Worm (Caenorhabditis elegans): ENCODE results near the gene C15C7.6.

The C15C7.6 gene

DNA sequence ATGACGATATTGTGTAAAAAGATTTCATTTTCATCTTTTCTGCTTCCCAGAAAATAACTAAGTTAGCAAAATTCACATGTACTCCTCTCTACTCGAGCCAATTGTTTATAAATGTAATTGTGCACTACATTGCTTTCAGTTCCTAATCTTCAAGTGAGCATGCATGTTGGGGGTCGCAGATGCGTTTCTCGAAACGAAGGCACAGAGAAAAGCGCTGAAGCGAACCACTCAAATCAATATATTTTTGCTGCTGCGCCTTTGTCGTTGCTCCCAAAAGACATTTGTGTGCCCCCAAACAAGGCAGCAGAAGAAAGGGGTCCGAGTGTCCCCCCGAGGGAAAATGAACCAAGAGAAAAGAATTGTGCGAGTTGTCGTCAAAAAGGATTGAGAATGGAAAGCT, 44.1 kb downstream of the C15C7.6 start (continued):
- TF ChIP-seq tlp-1 (tag; optimal IDR thresholded peaks at IDR 0.05) (no peak), pag-3 (tag; optimal IDR thresholded peaks at IDR 0.05; ENCODE audit: borderline replicate concordance, insufficient read depth) (no peak), nhr-237 (tag; optimal IDR thresholded peaks at IDR 0.05) (no peak), nhr-47 (tag; optimal IDR thresholded peaks at IDR 0.05) (no peak), snpc-4 (tag; optimal IDR thresholded peaks at IDR 0.05) (no peak), Y116A8C.19 (tag; optimal IDR thresholded peaks at IDR 0.05; ENCODE audit: borderline replicate concordance) (no peak), C34B4.2 (tag; optimal IDR thresholded peaks at IDR 0.05) (no peak), unc-30 (tag; optimal IDR thresholded peaks at IDR 0.05) (no peak), dsc-1 (tag; optimal IDR thresholded peaks at IDR 0.05) (no peak), grh-1 (GFP tag; IDR thresholded peaks at IDR 0.05) (no peak)

DNA sequence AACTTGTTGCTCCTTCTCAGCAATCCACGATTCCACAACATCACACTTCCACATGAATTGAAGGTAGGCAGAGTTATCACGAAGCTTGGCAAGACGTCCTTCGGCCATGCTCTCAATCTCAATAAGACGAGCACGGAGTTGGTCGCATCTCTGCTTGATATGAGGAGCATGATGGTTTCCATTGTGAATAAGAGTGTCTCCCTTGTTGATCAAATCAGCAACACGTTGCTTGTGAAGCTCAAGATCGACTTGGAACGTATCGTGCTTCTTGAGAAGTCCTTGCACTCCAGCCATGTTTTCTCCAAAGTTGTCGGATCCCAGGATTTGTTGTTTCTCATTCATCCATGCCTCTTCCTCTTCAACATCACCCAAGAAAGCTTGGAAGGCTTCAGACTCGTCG, 50.8 kb downstream of the C15C7.6 start:
- TF ChIP-seq nhr-47 (tag; optimal IDR thresholded peaks at IDR 0.05) (no peak), lir-3 (tag; optimal IDR thresholded peaks at IDR 0.05; ENCODE audit: poor library complexity) (no peak), unc-98 (GFP tag; IDR thresholded peaks at IDR 0.05) (no peak), nhr-20 (tag; optimal IDR thresholded peaks at IDR 0.05) (no peak), fkh-8 (tag; optimal IDR thresholded peaks at IDR 0.05) (no peak), elt-2 (tag; optimal IDR thresholded peaks at IDR 0.05) (no peak), isw-1 (GFP tag; IDR thresholded peaks at IDR 0.05) (no peak), nhr-12 (tag; optimal IDR thresholded peaks at IDR 0.05) (no peak), pag-3 (tag; optimal IDR thresholded peaks at IDR 0.05; ENCODE audit: borderline replicate concordance, insufficient read depth) (no peak), ceh-90 (tag; optimal IDR thresholded peaks at IDR 0.05) (no peak), zag-1 (tag; optimal IDR thresholded peaks at IDR 0.05) (no peak), zip-4 (GFP tag; optimal IDR thresholded peaks at IDR 0.05) (no peak), irx-1 (tag; optimal IDR thresholded peaks at IDR 0.05) (no peak), ceh-63 (GFP tag; optimal IDR thresholded peaks at IDR 0.05) (no peak), egl-27 (tag; optimal IDR thresholded peaks at IDR 0.05) (no peak)

DNA sequence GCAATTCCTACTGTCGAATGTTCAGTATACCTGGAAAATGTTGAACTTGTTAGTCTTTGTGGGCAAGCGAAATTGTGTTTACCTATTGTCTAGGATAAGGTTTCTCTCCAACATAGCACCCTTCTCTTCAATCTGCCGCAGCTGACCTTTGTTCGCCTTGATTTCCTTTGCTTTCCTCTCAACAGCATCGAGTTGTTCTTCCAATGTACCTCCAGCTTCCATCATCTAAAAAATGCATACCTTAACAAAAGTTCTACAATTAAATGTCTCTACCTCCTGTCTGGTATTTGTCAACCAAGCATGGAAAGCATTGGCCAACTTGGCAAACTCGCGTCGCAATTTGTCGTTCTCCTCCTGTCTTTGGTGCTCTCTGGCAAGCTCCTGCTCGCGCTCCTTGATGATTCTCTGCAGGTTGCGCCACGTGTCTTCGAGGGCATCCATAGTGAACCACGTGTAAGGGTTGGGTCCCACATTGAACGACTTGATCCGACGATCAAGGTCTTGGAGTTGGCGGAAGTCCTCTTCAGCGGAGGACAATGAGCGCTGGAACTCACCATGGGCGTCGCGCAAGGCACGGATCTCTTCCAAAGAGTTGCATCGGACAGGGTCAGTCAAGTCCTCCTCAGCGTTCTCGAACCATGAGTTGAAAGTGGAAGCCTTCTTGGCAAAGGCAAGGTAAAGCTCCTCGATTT, 51.6 kb downstream of the C15C7.6 start:
- TF ChIP-seq tlp-1 (tag; optimal IDR thresholded peaks at IDR 0.05) (no peak), ceh-63 (GFP tag; optimal IDR thresholded peaks at IDR 0.05) (no peak), unc-30 (tag; optimal IDR thresholded peaks at IDR 0.05) (no peak), aha-1 (tag; optimal IDR thresholded peaks at IDR 0.05) (no peak), egl-13 (tag; optimal IDR thresholded peaks at IDR 0.05) (no peak), ceh-82 (tag; optimal IDR thresholded peaks at IDR 0.05) (no peak), efl-1 (optimal IDR thresholded peaks at IDR 0.05) (no peak), efl-1 (GFP tag; optimal IDR thresholded peaks at IDR 0.05 in 1 of 2) (peak in 1 of 2 experiments; percentile 76)
